Worm (Caenorhabditis elegans) whole organism, L3 larva: ENCODE data around the gene ZC262.7.

Experiments
- ceh-16 ChIP-seq: sonication (generic microtip); optimal IDR thresholded peaks from 2 replicates; lab custom pipeline; 2017; ENCODE audit warnings: missing biosample characterization, missing genetic modification characterization
- ceh-28 ChIP-seq: fragments of 150-350 bp; optimal IDR thresholded peaks from 2 replicates; lab custom pipeline; 2014; ENCODE audit warnings: missing biosample characterization, missing genetic modification reagents, missing genetic modification characterization
- daf-12 ChIP-seq: fragments of 150-350 bp; optimal IDR thresholded peaks from 2 replicates; lab custom pipeline; 2014; ENCODE audit warnings: missing biosample characterization, missing genetic modification reagents, missing genetic modification characterization
- egl-5 ChIP-seq: fragments of 150-350 bp; optimal IDR thresholded peaks from 2 replicates; lab custom pipeline; 2017; ENCODE audit warnings: missing biosample characterization, missing genetic modification reagents, missing genetic modification characterization, inconsistent platforms
- fos-1 ChIP-seq: fragments of 150-350 bp; optimal IDR thresholded peaks from 2 replicates; lab custom pipeline; 2014; ENCODE audit warnings: missing biosample characterization, missing genetic modification characterization
- nhr-11 ChIP-seq: fragments of 150-350 bp; optimal IDR thresholded peaks from 2 replicates; lab custom pipeline; 2014; ENCODE audit warnings: missing biosample characterization, missing genetic modification characterization
- nhr-76 ChIP-seq: fragments of 150-350 bp; sonication (generic microtip); optimal IDR thresholded peaks from 5 replicates; lab custom pipeline; 2014; ENCODE audit warnings: missing biosample characterization, missing genetic modification characterization
- pha-4 ChIP-seq: fragments of 150-350 bp; optimal IDR thresholded peaks from 2 replicates; lab custom pipeline; 2014; ENCODE audit warnings: missing biosample characterization, missing genetic modification reagents, missing genetic modification characterization
- snpc-4 ChIP-seq: fragments of 150-350 bp; optimal IDR thresholded peaks from 2 replicates; lab custom pipeline; 2014; ENCODE audit warnings: missing biosample characterization, missing genetic modification characterization
- unc-39 ChIP-seq: sonication (generic microtip); optimal IDR thresholded peaks from 4 replicates; lab custom pipeline; 2017; ENCODE audit warnings: missing biosample characterization, missing genetic modification characterization
- unc-62 ChIP-seq: fragments of 150-350 bp; sonication (generic microtip); optimal IDR thresholded peaks from 4 replicates; lab custom pipeline; 2014; ENCODE audit warnings: missing biosample characterization, missing genetic modification reagents, missing genetic modification characterization
- zag-1 ChIP-seq: fragments of 150-350 bp; optimal IDR thresholded peaks from 2 replicates; lab custom pipeline; 2014; ENCODE audit warnings: missing biosample characterization, missing genetic modification characterization
- ztf-4 ChIP-seq: fragments of 150-350 bp; optimal IDR thresholded peaks from 2 replicates; lab custom pipeline; 2014; ENCODE audit warnings: missing biosample characterization, missing genetic modification characterization

DNA sequence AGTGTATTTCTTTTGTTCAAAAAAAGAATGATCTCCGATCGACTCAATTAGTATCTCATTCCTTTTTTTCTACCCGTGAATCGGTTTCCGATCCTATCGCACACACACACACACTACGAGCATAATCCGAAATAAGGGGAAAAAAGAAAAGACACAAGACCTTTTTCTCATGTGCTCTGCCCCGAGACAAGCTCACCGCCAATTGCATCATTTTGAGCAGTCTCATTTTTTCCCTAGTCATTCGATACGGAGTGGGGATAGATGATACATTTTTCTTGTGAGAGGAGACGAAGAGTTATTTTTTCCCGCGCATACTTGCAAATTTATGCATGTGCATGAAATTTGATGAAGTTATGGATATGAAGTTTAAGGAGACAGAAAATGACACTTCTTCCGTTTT is 48.2 kb upstream of the ZC262.7 start:
- TF ChIP-seq pha-4 (tag; lab: Kevin White, UChicago) (no peak), zag-1 (tag; lab: Kevin White, UChicago) (no peak), snpc-4 (no peak), nhr-76 (no peak), unc-62 (no peak), ceh-28 (tag; lab: Kevin White, UChicago) (no peak), unc-39 (tag; lab: Kevin White, UChicago) (no peak), fos-1 (tag; lab: Kevin White, UChicago) (no peak), ceh-16 (tag; lab: Kevin White, UChicago) (no peak), nhr-11 (tag; lab: Kevin White, UChicago) (no peak), ztf-4 (tag; lab: Kevin White, UChicago) (no peak), egl-5 (tag; lab: Kevin White, UChicago) (no peak), daf-12 (no peak)
